Worm (Caenorhabditis elegans) whole organism, L3 larva: ENCODE data around the gene Y57A10B.7.

Experiments
- ZK546.5 ChIP-seq: sonication (generic microtip); optimal IDR thresholded peaks from 2 replicates; lab custom pipeline; 2017; ENCODE audit warnings: missing biosample characterization, missing genetic modification characterization
- daf-12 ChIP-seq: fragments of 150-350 bp; optimal IDR thresholded peaks from 2 replicates; lab custom pipeline; 2014; ENCODE audit warnings: missing biosample characterization, missing genetic modification reagents, missing genetic modification characterization
- egl-27 ChIP-seq: sonication (generic microtip); optimal IDR thresholded peaks from 4 replicates; lab custom pipeline; 2017; ENCODE audit warnings: missing biosample characterization, missing genetic modification reagents, missing genetic modification characterization
- jun-1 ChIP-seq: fragments of 150-350 bp; optimal IDR thresholded peaks from 2 replicates; lab custom pipeline; 2014; ENCODE audit warnings: missing biosample characterization, missing genetic modification reagents, missing genetic modification characterization
- mml-1 ChIP-seq: fragments of 150-350 bp; sonication (generic microtip); optimal IDR thresholded peaks from 3 replicates; lab custom pipeline; 2014; ENCODE audit warnings: missing biosample characterization, missing genetic modification characterization
- nfya-1 ChIP-seq: sonication (generic microtip); optimal IDR thresholded peaks from 2 replicates; lab custom pipeline; 2017; ENCODE audit warnings: missing genetic modification characterization, mild to moderate bottlenecking, missing compliant biosample characterization, antibody characterized with exemption, moderate library complexity; ENCODE audit not compliant: insufficient read depth
- nhr-12 ChIP-seq: fragments of 150-350 bp; optimal IDR thresholded peaks from 2 replicates; lab custom pipeline; 2014; ENCODE audit warnings: missing biosample characterization, missing genetic modification characterization
- nhr-28 ChIP-seq: fragments of 150-350 bp; optimal IDR thresholded peaks from 2 replicates; lab custom pipeline; 2014; ENCODE audit warnings: missing biosample characterization, missing genetic modification characterization
- skn-1 ChIP-seq: fragments of 150-350 bp; optimal IDR thresholded peaks from 2 replicates; lab custom pipeline; 2014; ENCODE audit warnings: missing biosample characterization, missing genetic modification characterization
- snpc-4 ChIP-seq: fragments of 150-350 bp; optimal IDR thresholded peaks from 2 replicates; lab custom pipeline; 2014; ENCODE audit warnings: missing biosample characterization, missing genetic modification characterization
- tbx-2 ChIP-seq: sonication (generic microtip); optimal IDR thresholded peaks from 2 replicates; lab custom pipeline; 2016; ENCODE audit warnings: mild to moderate bottlenecking, missing genetic modification characterization, missing compliant biosample characterization
- zag-1 ChIP-seq: fragments of 150-350 bp; optimal IDR thresholded peaks from 2 replicates; lab custom pipeline; 2014; ENCODE audit warnings: missing biosample characterization, missing genetic modification characterization

DNA sequence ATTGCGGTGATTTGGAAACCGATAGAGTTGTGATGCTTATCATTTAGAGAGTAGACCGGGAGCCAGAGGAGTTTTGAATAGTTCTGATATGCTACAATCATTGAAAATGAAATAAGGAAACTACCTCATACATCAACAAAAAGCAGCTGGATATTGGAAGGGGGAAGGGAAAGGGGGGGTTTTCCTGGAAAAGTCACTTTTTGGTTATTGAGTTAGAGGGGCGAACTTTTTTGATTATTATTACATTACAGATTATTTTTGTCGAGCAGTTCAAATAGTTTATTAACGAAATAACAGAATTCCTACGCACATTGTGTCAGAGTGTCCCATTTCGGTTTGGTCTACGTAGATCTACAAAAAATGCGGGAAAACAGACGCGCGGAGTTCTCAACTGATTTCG, 6.8 kb downstream of the Y57A10B.7 start, which contains the start of gene sre-42:
- TF ChIP-seq nfya-1 (tag; lab: Kevin White, UChicago) (no peak), skn-1 (tag; lab: Kevin White, UChicago) (no peak), snpc-4 (tag; lab: Kevin White, UChicago) (no peak), nhr-12 (tag; lab: Kevin White, UChicago) (no peak), jun-1 (no peak), zag-1 (tag; lab: Kevin White, UChicago) (no peak), mml-1 (tag; lab: Kevin White, UChicago) (no peak), egl-27 (tag; lab: Kevin White, UChicago) (no peak), nhr-28 (no peak), ZK546.5 (no peak), daf-12 (no peak), tbx-2 (tag; lab: Kevin White, UChicago) (no peak)
